Fruit fly (Drosophila melanogaster): ENCODE data around the gene Syx18.

The Syx18 gene

DNA sequence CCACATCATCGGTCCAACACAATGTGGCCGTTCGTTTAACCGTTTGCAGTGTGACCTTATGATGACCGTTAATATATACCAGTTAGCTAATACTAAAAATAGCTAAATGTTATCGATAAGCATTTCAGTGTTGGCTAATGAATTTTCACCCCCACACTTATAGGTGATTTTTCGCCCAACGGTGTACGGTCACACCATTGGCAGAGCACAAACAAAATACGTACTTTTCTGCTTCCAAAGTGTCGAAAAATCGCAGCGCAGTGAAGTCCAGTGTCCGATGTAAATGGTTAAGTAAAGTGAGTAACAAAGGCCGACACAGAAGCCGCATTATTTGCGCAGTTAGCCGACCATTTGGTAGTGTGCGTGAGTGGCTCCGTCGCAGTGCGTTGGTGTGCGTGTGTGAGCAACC, at the start of gene Syx18, which contains the start of gene atl:
TSS of gene Syx18 (minus strand) at position 46 of the 409 bp plus-strand sequence.
TSS of gene atl (plus strand) at position 155 of the 409 bp plus-strand sequence.
- TF ChIP-seq Hr83 (GFP tag; optimal IDR thresholded peaks at IDR 0.05; ENCODE audit: poor library complexity, severe bottlenecking), result peak; percentile 24
- TF ChIP-seq Rel (GFP tag; optimal IDR thresholded peaks at IDR 0.05), result no peak
- peak; percentile 77 for TF ChIP-seq Rel (tag; optimal IDR thresholded peaks at IDR 0.05)
- peak in 1 of 2 experiments; percentile 30 for TF ChIP-seq foxo (GFP tag; optimal IDR thresholded peaks at IDR 0.05)
- TF ChIP-seq Sp1 (GFP tag; optimal IDR thresholded peaks at IDR 0.05), result peak; percentile 42
- no peak for TF ChIP-seq rgr (GFP tag; optimal IDR thresholded peaks at IDR 0.05)
- peak; percentile 32 for TF ChIP-seq Myc (optimal IDR thresholded peaks at IDR 0.05)
- TF ChIP-seq CG32264 (GFP tag; optimal IDR thresholded peaks at IDR 0.05), result no peak
- no peak for TF ChIP-seq Mio (GFP tag; optimal IDR thresholded peaks at IDR 0.05)
- peak; percentile 72 for TF ChIP-seq h (GFP tag; optimal IDR thresholded peaks at IDR 0.05)

dm6 chr3R:24671662-24672061, 46.3 kb upstream of the Syx18 start:
- TF ChIP-seq Dif (GFP tag; optimal IDR thresholded peaks at IDR 0.05; ENCODE audit: partially characterized antibody) (no peak), Hnf4 (GFP tag; optimal IDR thresholded peaks at IDR 0.05) (no peak), pan (optimal IDR thresholded peaks at IDR 0.05) (no peak), usp (GFP tag; optimal IDR thresholded peaks at IDR 0.05) (no peak), sv (GFP tag; optimal IDR thresholded peaks at IDR 0.05) (no peak), Dfd (GFP tag; optimal IDR thresholded peaks at IDR 0.05) (no peak), Sp1 (GFP tag; optimal IDR thresholded peaks at IDR 0.05) (no peak), h (GFP tag; optimal IDR thresholded peaks at IDR 0.05) (no peak), Jra (GFP tag; optimal IDR thresholded peaks at IDR 0.05) (no peak), woc (GFP tag; optimal IDR thresholded peaks at IDR 0.05) (no peak), dl (GFP tag; optimal IDR thresholded peaks at IDR 0.05; ENCODE audit: insufficient read depth in 1 of 2, partially characterized antibody in 2 of 2) (no peak), HLH106 (tag; optimal IDR thresholded peaks at IDR 0.05) (no peak), tai (GFP tag; optimal IDR thresholded peaks at IDR 0.05) (no peak), Mio (GFP tag; optimal IDR thresholded peaks at IDR 0.05) (no peak), Myc (optimal IDR thresholded peaks at IDR 0.05) (no peak)

DNA sequence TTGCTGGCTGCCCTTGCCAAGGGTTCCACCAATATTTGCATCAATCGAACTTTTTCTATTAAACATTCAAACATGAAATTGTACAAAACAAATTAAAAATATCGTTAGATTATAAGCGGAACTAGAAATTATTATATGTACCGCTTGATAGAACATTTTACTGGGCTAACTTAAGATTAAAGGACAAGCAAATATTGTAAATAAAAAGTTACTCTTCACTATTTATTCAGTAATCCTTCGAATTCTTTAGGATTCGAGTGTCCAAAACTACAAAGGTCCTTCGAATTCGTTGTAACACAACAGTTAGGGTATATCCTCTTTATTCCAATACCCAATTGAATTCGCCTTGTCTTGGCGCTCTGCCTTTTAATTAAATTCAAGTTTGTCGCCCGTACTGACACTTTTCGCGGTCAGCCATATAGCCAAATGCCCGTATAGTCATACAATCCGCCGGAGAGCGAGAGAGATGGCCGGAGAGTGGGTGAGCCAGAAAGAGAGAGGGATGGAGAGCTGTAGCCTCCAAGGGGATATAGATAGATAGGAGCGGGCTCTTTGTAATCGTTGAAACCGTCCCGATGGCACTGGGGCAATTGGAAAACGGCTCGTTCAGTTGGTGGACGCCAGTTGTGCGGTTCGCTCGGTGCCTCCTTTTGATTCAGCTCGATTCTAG, 42.3 kb upstream of the Syx18 start:
- TF ChIP-seq GATAd (GFP tag; optimal IDR thresholded peaks at IDR 0.05) (no peak), HLH106 (tag; optimal IDR thresholded peaks at IDR 0.05) (peak; percentile 18)

- TF ChIP-seq dsf (GFP tag; optimal IDR thresholded peaks at IDR 0.05; ENCODE audit: borderline replicate concordance), result no peak
- TF ChIP-seq tai (GFP tag; optimal IDR thresholded peaks at IDR 0.05), result no peak
- no peak for TF ChIP-seq Mio (GFP tag; optimal IDR thresholded peaks at IDR 0.05)
- TF ChIP-seq h (GFP tag; optimal IDR thresholded peaks at IDR 0.05), result no peak
- no peak for TF ChIP-seq Hnf4 (GFP tag; optimal IDR thresholded peaks at IDR 0.05)
- TF ChIP-seq Jra (GFP tag; optimal IDR thresholded peaks at IDR 0.05), result no peak
- TF ChIP-seq CG32264 (GFP tag; optimal IDR thresholded peaks at IDR 0.05), result no peak
- TF ChIP-seq Hr78 (GFP tag; optimal IDR thresholded peaks at IDR 0.05), result no peak
- no peak for TF ChIP-seq Dif (GFP tag; optimal IDR thresholded peaks at IDR 0.05; ENCODE audit: partially characterized antibody)
- TF ChIP-seq pan (optimal IDR thresholded peaks at IDR 0.05), result no peak
- TF ChIP-seq fru (GFP tag; optimal IDR thresholded peaks at IDR 0.05), result no peak
- no peak for TF ChIP-seq Rel (GFP tag; optimal IDR thresholded peaks at IDR 0.05)
- TF ChIP-seq Rel (tag; optimal IDR thresholded peaks at IDR 0.05), result no peak
- TF ChIP-seq sage (GFP tag; optimal IDR thresholded peaks at IDR 0.05), result no peak
- TF ChIP-seq dl (GFP tag; optimal IDR thresholded peaks at IDR 0.05; ENCODE audit: insufficient read depth in 1 of 2, partially characterized antibody in 2 of 2), result no peak
- TF ChIP-seq OdsH (GFP tag; optimal IDR thresholded peaks at IDR 0.05), result no peak
- no peak for TF ChIP-seq br (GFP tag; optimal IDR thresholded peaks at IDR 0.05)
- no peak for TF ChIP-seq Abd-B (GFP tag; optimal IDR thresholded peaks at IDR 0.05)
- no peak for TF ChIP-seq ey (GFP tag; optimal IDR thresholded peaks at IDR 0.05)
- no peak for TF ChIP-seq HLH106 (tag; optimal IDR thresholded peaks at IDR 0.05)
Observed at dm6 chr3R:24663044-24663443, 37.7 kb upstream of the Syx18 start.

dm6 chr3R:24662412-24662796, 37.0 kb upstream of the Syx18 start, which contains the start of gene slo:
TSS of gene slo (plus strand) at chr3R:24662491.
- no peak for TF ChIP-seq fru (GFP tag; optimal IDR thresholded peaks at IDR 0.05)
- TF ChIP-seq dl (GFP tag; optimal IDR thresholded peaks at IDR 0.05; ENCODE audit: insufficient read depth in 1 of 2, partially characterized antibody in 2 of 2), result no peak
- no peak for TF ChIP-seq Myc (optimal IDR thresholded peaks at IDR 0.05)
- no peak for TF ChIP-seq lola (GFP tag; optimal IDR thresholded peaks at IDR 0.05)
- no peak for TF ChIP-seq brk (GFP tag; optimal IDR thresholded peaks at IDR 0.05)
- TF ChIP-seq CrebA (GFP tag; optimal IDR thresholded peaks at IDR 0.05; ENCODE audit: borderline replicate concordance), result no peak
- no peak for TF ChIP-seq GATAd (GFP tag; optimal IDR thresholded peaks at IDR 0.05)
